Worm (Caenorhabditis elegans): ENCODE results near the gene clc-19.

DNA sequence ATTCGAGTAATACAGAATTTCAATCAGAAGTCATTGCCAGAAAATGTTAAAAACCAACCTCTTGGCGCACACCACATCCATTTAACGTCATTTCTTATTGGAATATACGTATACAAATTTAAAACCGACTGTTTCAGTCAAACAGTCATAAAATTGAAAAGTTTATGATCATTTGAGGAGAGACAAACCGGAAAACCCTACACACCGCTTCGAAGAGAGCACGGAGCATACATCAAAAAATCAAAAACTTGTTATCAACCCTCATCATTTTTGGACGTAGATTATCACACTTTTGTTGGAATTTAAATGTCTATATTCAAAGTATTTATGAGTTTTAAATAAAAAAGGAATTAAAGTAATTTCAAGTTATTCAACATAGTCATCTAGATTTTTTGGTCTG is 17.6 kb upstream of the clc-19 start, which contains the start of gene T24C4.10:
- TF ChIP-seq unc-42 (tag; optimal IDR thresholded peaks at IDR 0.05) = no peak
- no peak for TF ChIP-seq ceh-2 (tag; optimal IDR thresholded peaks at IDR 0.05)
- TF ChIP-seq lin-11 (tag; optimal IDR thresholded peaks at IDR 0.05) = no peak
